Fruit fly (Drosophila melanogaster): ENCODE measurements around the gene CG8149.

CG8149 gene

dm6 chr3R:9504355-9504754 lies at the start of gene CG8149:
Gene CG8149 (plus strand): TSS chr3R:9504656.
- TF ChIP-seq CG8632 (GFP tag; optimal IDR thresholded peaks at IDR 0.05) (no peak), CG11294 (GFP tag; IDR thresholded peaks at IDR 0.05) (no peak), CG10631 (GFP tag; optimal IDR thresholded peaks at IDR 0.05) (no peak), Gug (GFP tag; IDR thresholded peaks at IDR 0.05) (no peak), Eip78C (GFP tag) (peak; percentile 10), CG1621 (tag; optimal IDR thresholded peaks at IDR 0.05) (peak; percentile 35), eg (GFP tag; IDR thresholded peaks at IDR 0.05) (no peak), lz (GFP tag; optimal IDR thresholded peaks at IDR 0.05) (peak; percentile 14), CG6163 (GFP tag; IDR thresholded peaks at IDR 0.05) (no peak), Sox14 (GFP tag; optimal IDR thresholded peaks at IDR 0.05) (peak; percentile 39), CG15336 (GFP tag; IDR thresholded peaks at IDR 0.05) (no peak), Lpt (GFP tag; optimal IDR thresholded peaks at IDR 0.05) (no peak), net (GFP tag; optimal IDR thresholded peaks at IDR 0.05) (no peak), fd59A (GFP tag; optimal IDR thresholded peaks at IDR 0.05) (no peak), dsx (GFP tag; optimal IDR thresholded peaks at IDR 0.05; ENCODE audit: poor library complexity, severe bottlenecking) (peak; percentile 11), CG8119 (GFP tag; IDR thresholded peaks at IDR 0.05) (no peak), fkh (GFP tag; optimal IDR thresholded peaks at IDR 0.05) (peak; percentile 76), esn (GFP tag; optimal IDR thresholded peaks at IDR 0.05) (peak; percentile 27), CG31627 (GFP tag; optimal IDR thresholded peaks at IDR 0.05) (no peak), topi (GFP tag; optimal IDR thresholded peaks at IDR 0.05) (peak; percentile 21)

dm6 chr3R:9454980-9455379 lies 49.5 kb upstream of the CG8149 start:
- TF ChIP-seq CG9139 (GFP tag; optimal IDR thresholded peaks at IDR 0.05) (no peak), CG8632 (GFP tag; optimal IDR thresholded peaks at IDR 0.05) (no peak), CG32006 (GFP tag; optimal IDR thresholded peaks at IDR 0.05) (no peak), Eip93F (GFP tag; optimal IDR thresholded peaks at IDR 0.05) (no peak), CG16779 (tag; optimal IDR thresholded peaks at IDR 0.05) (no peak), pdm3 (GFP tag; optimal IDR thresholded peaks at IDR 0.05) (no peak), ss (GFP tag; optimal IDR thresholded peaks at IDR 0.05) (no peak), Ets21C (GFP tag; optimal IDR thresholded peaks at IDR 0.05) (no peak), Sox15 (GFP tag; optimal IDR thresholded peaks at IDR 0.05) (no peak)

- peak; percentile 31 for TF ChIP-seq Eip78C (GFP tag)
- no peak for TF ChIP-seq Sox14 (GFP tag; optimal IDR thresholded peaks at IDR 0.05)
Observed at dm6 chr3R:9456373-9456772, 48.1 kb upstream of the CG8149 start, which contains the start of gene GstZ1. Gene GstZ1 (minus strand): TSS chr3R:9456546.

- TF ChIP-seq Eip75B (GFP tag; optimal IDR thresholded peaks at IDR 0.05): peak; percentile 45
- peak; percentile 59 for TF ChIP-seq Ets96B (tag; optimal IDR thresholded peaks at IDR 0.05)
- TF ChIP-seq OdsH (GFP tag; optimal IDR thresholded peaks at IDR 0.05): peak; percentile 42
- peak; percentile 46 for TF ChIP-seq spab (GFP tag; optimal IDR thresholded peaks at IDR 0.05)
- TF ChIP-seq CG3919 (GFP tag; optimal IDR thresholded peaks at IDR 0.05): peak; percentile 29
- TF ChIP-seq CG10669 (GFP tag; optimal IDR thresholded peaks at IDR 0.05): peak; percentile 46
- TF ChIP-seq pdm3 (GFP tag; optimal IDR thresholded peaks at IDR 0.05): peak; percentile 52
- peak; percentile 82 for TF ChIP-seq Eip78C (GFP tag)
- no peak for TF ChIP-seq svp (GFP tag)
- TF ChIP-seq CG6808 (GFP tag; optimal IDR thresholded peaks at IDR 0.05): peak; percentile 63
- TF ChIP-seq fd59A (GFP tag; optimal IDR thresholded peaks at IDR 0.05): peak; percentile 36
- TF ChIP-seq topi (GFP tag; optimal IDR thresholded peaks at IDR 0.05): peak; percentile 56
- peak; percentile 4 for TF ChIP-seq Ets21C (GFP tag; optimal IDR thresholded peaks at IDR 0.05)
- peak; percentile 22 for TF ChIP-seq CG8632 (GFP tag; optimal IDR thresholded peaks at IDR 0.05)
- peak in 1 of 2 experiments; percentile 26 for TF ChIP-seq ss (GFP tag; optimal IDR thresholded peaks at IDR 0.05)
- peak; percentile 16 for TF ChIP-seq CG34406 (GFP tag; optimal IDR thresholded peaks at IDR 0.05)
- peak; percentile 66 for TF ChIP-seq lz (GFP tag; optimal IDR thresholded peaks at IDR 0.05)
- TF ChIP-seq Met (GFP tag; optimal IDR thresholded peaks at IDR 0.05): peak; percentile 51
- no peak for TF ChIP-seq Lpt (GFP tag; optimal IDR thresholded peaks at IDR 0.05)
- peak; percentile 60 for TF ChIP-seq Hr4 (GFP tag; optimal IDR thresholded peaks at IDR 0.05)
- peak; percentile 27 for TF ChIP-seq Blimp-1 (GFP tag; optimal IDR thresholded peaks at IDR 0.05)
- TF ChIP-seq dac (GFP tag; optimal IDR thresholded peaks at IDR 0.05): no peak
- peak; percentile 34 for TF ChIP-seq CG10631 (GFP tag; optimal IDR thresholded peaks at IDR 0.05)
- TF ChIP-seq net (GFP tag; optimal IDR thresholded peaks at IDR 0.05): peak; percentile 15
- peak; percentile 43 for TF ChIP-seq Sox14 (GFP tag; optimal IDR thresholded peaks at IDR 0.05)
- TF ChIP-seq CG8119 (GFP tag; IDR thresholded peaks at IDR 0.05): peak; percentile 42; the same call in 1 of the 3 replicates
- TF ChIP-seq Smox (GFP tag; optimal IDR thresholded peaks at IDR 0.05): peak; percentile 56
- TF ChIP-seq CG31627 (GFP tag; optimal IDR thresholded peaks at IDR 0.05): peak; percentile 40
- no peak for TF ChIP-seq Eip93F (GFP tag; optimal IDR thresholded peaks at IDR 0.05)
Observed at dm6 chr3R:9459385-9460285, 44.8 kb upstream of the CG8149 start.

All from whole organism, prepupa.